Worm (Caenorhabditis elegans) whole organism, L4 larva: ENCODE measurements around the gene C06E4.1.

Source experiments
- T20F7.1 ChIP-seq: fragments of 200-800 bp; sonication (Bioruptor generic); optimal IDR thresholded peaks from 2 replicates; lab custom pipeline; 2018; ENCODE audit warnings: mild to moderate bottlenecking, missing genetic modification characterization, missing compliant biosample characterization
- T26A8.4 ChIP-seq: fragments of 200-800 bp; sonication (Bioruptor generic); IDR thresholded peaks from 2 replicates; pipeline ENCODE4 v1.3.6; 2022; ENCODE audit warnings: missing genetic modification characterization, missing compliant biosample characterization
- ZK546.5 ChIP-seq, 2 experiments: sonication (generic microtip); optimal IDR thresholded peaks; 2 replicates each; lab custom pipeline; 2017; ENCODE audit warnings: missing biosample characterization in 2 of 2, missing genetic modification characterization in 2 of 2
- aly-2 ChIP-seq: sonication (generic microtip); optimal IDR thresholded peaks from 2 replicates; lab custom pipeline; 2018; ENCODE audit warnings: missing biosample characterization, missing genetic modification characterization
- dve-1 ChIP-seq: sonication (generic microtip); optimal IDR thresholded peaks from 2 replicates; lab custom pipeline; 2017; ENCODE audit warnings: antibody characterized with exemption, mild to moderate bottlenecking, missing genetic modification characterization, missing compliant biosample characterization; ENCODE audit not compliant: insufficient read depth
- nhr-10 ChIP-seq: fragments of 150-350 bp; optimal IDR thresholded peaks from 2 replicates; lab custom pipeline; 2014; ENCODE audit warnings: missing biosample characterization, missing genetic modification characterization
- nhr-28 ChIP-seq: fragments of 150-350 bp; optimal IDR thresholded peaks from 2 replicates; lab custom pipeline; 2014; ENCODE audit warnings: missing biosample characterization, missing genetic modification characterization
- nhr-77 ChIP-seq: fragments of 150-350 bp; optimal IDR thresholded peaks from 2 replicates; lab custom pipeline; 2014; ENCODE audit warnings: missing biosample characterization, missing genetic modification characterization
- skn-1 ChIP-seq: fragments of 150-350 bp; optimal IDR thresholded peaks from 2 replicates; lab custom pipeline; 2014; ENCODE audit warnings: missing biosample characterization, missing genetic modification characterization

- no peak for TF ChIP-seq skn-1 (tag; lab: Kevin White, UChicago)
- TF ChIP-seq aly-2 (tag; lab: Kevin White, UChicago) = no peak
- no peak for TF ChIP-seq nhr-10 (tag; lab: Kevin White, UChicago)
- no peak for TF ChIP-seq T20F7.1
- TF ChIP-seq T26A8.4 (GFP tag; lab: Robert Waterston, UW) = no peak
- TF ChIP-seq nhr-28 (tag; lab: Kevin White, UChicago) = no peak
- TF ChIP-seq nhr-77 (tag; lab: Kevin White, UChicago) = no peak
- TF ChIP-seq ZK546.5 (tag; optimal IDR thresholded peaks at IDR 0.05; lab: Kevin White, UChicago) = no peak
- no peak for TF ChIP-seq dve-1 (tag; lab: Kevin White, UChicago)
Observed at ce11 chrIV:7324913-7325312, 41.9 kb downstream of the C06E4.1 start.
